Worm (Caenorhabditis elegans): Measurements from ENCODE around the gene epg-7.

ce11 chrX:7378608-7379007 is 44.1 kb downstream of the epg-7 start:
- no peak for TF ChIP-seq unc-39 (tag; optimal IDR thresholded peaks at IDR 0.05)
- no peak for TF ChIP-seq nhr-28 (tag; optimal IDR thresholded peaks at IDR 0.05)
- TF ChIP-seq nhr-237 (tag; optimal IDR thresholded peaks at IDR 0.05), result no peak
- no peak for TF ChIP-seq pha-4 (tag; optimal IDR thresholded peaks at IDR 0.05)
- TF ChIP-seq tbx-8 (GFP tag; optimal IDR thresholded peaks at IDR 0.05), result no peak
- no peak for TF ChIP-seq nhr-2 (tag; optimal IDR thresholded peaks at IDR 0.05)
